Fruit fly (Drosophila melanogaster) whole organism, wandering third instar larva: ENCODE results near the gene CG45045.
A peak's percentile ranks its signal among the peaks of the same experiment; 100 is the strongest.

Experiments used
- Abd-B ChIP-seq: fragments of >200 bp; optimal IDR thresholded peaks from 2 replicates; lab custom pipeline; 2017; ENCODE audit warnings: missing biosample characterization, missing genetic modification characterization
- CG32264 ChIP-seq: fragments of 200-800 bp; sonication (Bioruptor generic); optimal IDR thresholded peaks from 2 replicates; lab custom pipeline; 2016; ENCODE audit warnings: missing biosample characterization, missing genetic modification characterization
- CG9705 ChIP-seq: fragments of 200-800 bp; sonication (Bioruptor generic); optimal IDR thresholded peaks from 2 replicates; lab custom pipeline; 2018; ENCODE audit warnings: missing biosample characterization, mild to moderate bottlenecking, missing genetic modification characterization
- CrebA ChIP-seq: fragments of 200-800 bp; sonication (Bioruptor generic); optimal IDR thresholded peaks from 2 replicates; lab custom pipeline; 2016; ENCODE audit warnings: missing biosample characterization, mild to moderate bottlenecking, missing genetic modification characterization, borderline replicate concordance
- Dif ChIP-seq: fragments of 200-275, 200-300 bp; sonication (Bioruptor generic); optimal IDR thresholded peaks from 2 replicates; lab custom pipeline; 2018; ENCODE audit warnings: missing biosample characterization, missing genetic modification characterization; ENCODE audit not compliant: partially characterized antibody
- Hnf4 ChIP-seq: fragments of 200-800 bp; sonication (Bioruptor generic); optimal IDR thresholded peaks from 2 replicates; lab custom pipeline; 2016; ENCODE audit warnings: missing biosample characterization, mild to moderate bottlenecking, missing genetic modification characterization
- Hr78 ChIP-seq: fragments of >200 bp; optimal IDR thresholded peaks from 2 replicates; lab custom pipeline; 2017; ENCODE audit warnings: missing biosample characterization, missing genetic modification characterization
- Hr83 ChIP-seq: fragments of 200-300 bp; sonication (Bioruptor generic); optimal IDR thresholded peaks from 2 replicates; lab custom pipeline; 2016; ENCODE audit warnings: missing biosample characterization, mild to moderate bottlenecking, missing genetic modification characterization, moderate library complexity; ENCODE audit not compliant: poor library complexity, severe bottlenecking
- Jra ChIP-seq: sonication (Bioruptor generic); optimal IDR thresholded peaks from 2 replicates; lab custom pipeline; 2016; ENCODE audit warnings: missing biosample characterization, missing genetic modification characterization
- Mio ChIP-seq: sonication (Bioruptor generic); optimal IDR thresholded peaks from 2 replicates; lab custom pipeline; 2016; ENCODE audit warnings: missing biosample characterization, missing genetic modification characterization
- Myc ChIP-seq: fragments of >200 bp; optimal IDR thresholded peaks from 2 replicates; lab custom pipeline; 2017
- N ChIP-seq: fragments of >200 bp; optimal IDR thresholded peaks from 2 replicates; lab custom pipeline; 2018; ENCODE audit warnings: missing biosample characterization, missing external identifiers, missing genetic modification characterization
- Rel ChIP-seq, 2 experiments: fragments of 200-800 bp; sonication (Bioruptor generic) in 1 of 2; optimal IDR thresholded peaks; 2 replicates in 1 of 2; 3 replicates in 1 of 2; lab custom pipeline; 2016 to 2019; ENCODE audit warnings: mild to moderate bottlenecking in 2 of 2, missing biosample characterization in 2 of 2, missing genetic modification characterization in 2 of 2, moderate library complexity in 1 of 2
- Sp1 ChIP-seq: fragments of 200-800 bp; sonication (Bioruptor generic); optimal IDR thresholded peaks from 3 replicates; lab custom pipeline; 2019; ENCODE audit warnings: missing biosample characterization, mild to moderate bottlenecking, missing genetic modification characterization, moderate library complexity
- Vsx2 ChIP-seq: fragments of 200-300, 225-300 bp; sonication (Bioruptor generic); optimal IDR thresholded peaks from 2 replicates; lab custom pipeline; 2018; ENCODE audit warnings: missing biosample characterization, missing genetic modification characterization; ENCODE audit not compliant: partially characterized antibody
- br ChIP-seq: fragments of 200-800 bp; sonication (Bioruptor generic); optimal IDR thresholded peaks from 2 replicates; lab custom pipeline; 2016; ENCODE audit warnings: missing biosample characterization, missing genetic modification characterization
- dl ChIP-seq, 2 experiments: fragments of 175-275, 200-275 bp in 1 of 2; fragments of 200-275 bp in 1 of 2; sonication (Bioruptor generic); optimal IDR thresholded peaks; lab custom pipeline; 2018; ENCODE audit warnings: mild to moderate bottlenecking in 2 of 2, missing biosample characterization in 2 of 2, missing genetic modification characterization in 2 of 2, moderate library complexity in 2 of 2; ENCODE audit not compliant: partially characterized antibody in 2 of 2, insufficient read depth in 1 of 2
- foxo ChIP-seq, 2 experiments: fragments of 200-800 bp; sonication (Bioruptor generic); optimal IDR thresholded peaks; 2 replicates in 1 of 2; 3 replicates in 1 of 2; lab custom pipeline; 2016 to 2017; ENCODE audit warnings: missing biosample characterization in 2 of 2, missing genetic modification characterization in 2 of 2
- h ChIP-seq: fragments of 200-800 bp; sonication (Bioruptor generic); optimal IDR thresholded peaks from 3 replicates; lab custom pipeline; 2016; ENCODE audit warnings: missing biosample characterization, mild to moderate bottlenecking, missing genetic modification characterization
- jim ChIP-seq: fragments of 175-275, 200-325 bp; sonication (Bioruptor generic); optimal IDR thresholded peaks from 2 replicates; lab custom pipeline; 2016; ENCODE audit warnings: missing biosample characterization, mild to moderate bottlenecking, missing genetic modification characterization
- lola ChIP-seq: fragments of >200 bp; optimal IDR thresholded peaks from 2 replicates; lab custom pipeline; 2017; ENCODE audit warnings: missing biosample characterization, missing genetic modification characterization
- psq ChIP-seq: fragments of 200-800 bp; sonication (Bioruptor generic); optimal IDR thresholded peaks from 3 replicates; lab custom pipeline; 2017; ENCODE audit warnings: missing biosample characterization, mild to moderate bottlenecking, missing genetic modification characterization, moderate library complexity
- rgr ChIP-seq: fragments of 200-800 bp; sonication (Bioruptor generic); optimal IDR thresholded peaks from 3 replicates; lab custom pipeline; 2016; ENCODE audit warnings: missing biosample characterization, mild to moderate bottlenecking, missing genetic modification characterization
- sage ChIP-seq: fragments of 200-800 bp; sonication (Bioruptor generic); optimal IDR thresholded peaks from 2 replicates; lab custom pipeline; 2016; ENCODE audit warnings: missing biosample characterization, mild to moderate bottlenecking, missing genetic modification characterization
- tai ChIP-seq: sonication (Bioruptor generic); optimal IDR thresholded peaks from 2 replicates; lab custom pipeline; 2016; ENCODE audit warnings: missing biosample characterization, missing genetic modification characterization
- woc ChIP-seq: sonication (Bioruptor generic); optimal IDR thresholded peaks from 2 replicates; lab custom pipeline; 2016; ENCODE audit warnings: missing biosample characterization, mild to moderate bottlenecking, missing genetic modification characterization

The CG45045 gene

DNA sequence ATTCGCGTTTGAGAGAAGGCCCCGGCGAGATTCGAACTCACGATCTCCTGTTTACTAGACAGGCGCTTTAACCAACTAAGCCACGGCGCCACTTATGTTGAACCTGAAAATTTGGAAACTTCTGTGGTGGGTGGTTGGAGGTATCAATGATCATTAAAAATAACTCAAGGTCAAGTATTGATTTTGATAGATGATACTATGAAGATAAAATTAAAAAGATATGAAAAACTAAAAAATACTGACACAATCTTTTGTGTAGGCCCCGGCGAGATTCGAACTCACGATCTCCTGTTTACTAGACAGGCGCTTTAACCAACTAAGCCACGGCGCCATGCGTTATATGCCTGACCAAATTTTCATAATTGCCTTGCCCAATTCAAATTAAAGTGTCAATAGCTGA is 42.8 kb upstream of the CG45045 start:
- TF ChIP-seq CrebA (peak; percentile 27), rgr (no peak)

DNA sequence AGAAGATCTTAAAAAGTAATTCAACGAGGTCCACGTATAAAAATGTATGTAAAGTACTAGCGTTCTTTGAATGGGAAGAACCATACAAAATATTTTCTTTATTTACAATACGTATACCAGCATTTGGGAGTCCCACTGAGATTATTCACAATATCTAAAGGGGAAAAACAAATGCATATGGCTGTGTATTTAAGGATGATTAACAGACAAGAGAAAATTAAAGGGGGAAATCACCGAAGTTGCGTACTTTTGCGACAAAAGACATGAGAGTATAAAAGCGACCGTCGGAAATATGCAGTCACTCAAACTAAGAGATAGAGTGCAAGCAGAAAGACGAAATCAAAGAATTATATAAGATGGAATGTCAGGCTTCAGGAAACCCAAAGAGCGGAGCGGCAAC is 42.4 kb upstream of the CG45045 start, which contains the start of gene AttD:
Gene AttD, plus strand, starts transcription at position 301 of the 400 bp plus-strand sequence.
- TF ChIP-seq Rel (GFP tag; optimal IDR thresholded peaks at IDR 0.05; lab: Kevin White, UChicago) (no peak), Rel (tag; optimal IDR thresholded peaks at IDR 0.05; lab: Kevin White, UChicago) (peak; percentile 74), Jra (GFP tag; lab: Kevin White, UChicago) (no peak)
- TF ChIP-seq, all 38 proteins: peak for 1

DNA sequence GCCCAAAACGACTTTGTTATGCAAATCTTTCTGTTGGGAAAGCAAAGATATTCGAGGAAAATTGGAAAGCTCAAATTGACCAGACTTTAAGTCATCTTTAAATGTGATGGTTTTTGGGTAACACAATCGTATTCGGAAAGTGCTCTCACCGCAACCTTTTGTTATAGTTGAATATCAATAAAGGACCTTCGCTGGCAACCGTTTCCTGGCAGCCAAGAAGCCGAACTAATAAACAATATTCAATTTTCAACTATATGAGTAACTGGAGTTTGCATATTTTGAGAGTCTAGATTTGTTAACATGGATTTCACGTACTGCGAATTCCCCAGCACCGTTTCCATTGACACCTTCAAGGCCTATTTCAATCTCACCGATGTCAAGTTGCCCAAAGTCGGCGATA is 40.5 kb upstream of the CG45045 start, which contains the start of gene CG14325:
Gene CG14325, plus strand, starts transcription at position 301 of the 400 bp plus-strand sequence.
- TF ChIP-seq psq (GFP tag; lab: Kevin White, UChicago): no peak
- no peak for TF ChIP-seq br
- TF ChIP-seq lola (GFP tag; lab: Kevin White, UChicago): no peak
- TF ChIP-seq Sp1: no peak
- TF ChIP-seq Rel (GFP tag; optimal IDR thresholded peaks at IDR 0.05; lab: Kevin White, UChicago): no peak
- TF ChIP-seq Rel (tag; optimal IDR thresholded peaks at IDR 0.05; lab: Kevin White, UChicago): no peak
- no peak for TF ChIP-seq N (GFP tag; lab: Kevin White, UChicago)
- no peak for TF ChIP-seq rgr
- no peak for TF ChIP-seq Hnf4 (GFP tag; lab: Kevin White, UChicago)
- TF ChIP-seq dl (GFP tag; optimal IDR thresholded peaks at IDR 0.05; lab: Kevin White, UChicago; ENCODE audit: insufficient read depth in 1 of 2, partially characterized antibody in 2 of 2): no peak
- no peak for TF ChIP-seq CG32264

DNA sequence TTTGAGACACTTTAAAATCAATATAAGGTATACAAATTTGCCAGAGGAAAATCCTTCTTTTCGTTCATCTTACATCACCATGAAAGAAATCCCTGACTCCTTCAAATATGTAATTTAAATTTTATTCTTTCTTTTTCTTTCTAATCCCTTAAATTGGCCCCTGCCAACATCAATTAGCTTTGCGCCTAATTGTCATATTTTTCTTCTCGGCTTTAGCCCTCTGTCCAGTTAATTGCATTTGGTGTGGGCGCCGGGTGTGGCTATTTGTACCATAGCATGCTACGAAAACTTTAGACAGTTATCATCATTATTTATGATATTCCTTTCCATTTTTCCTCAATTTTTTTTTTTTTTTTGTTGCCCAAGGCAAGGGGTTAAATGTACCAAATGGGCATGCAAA is 37.0 kb upstream of the CG45045 start, which contains the start of gene CG43175:
Gene CG43175, plus strand, starts transcription at position 301 of the 400 bp plus-strand sequence.
- TF ChIP-seq Hr83 (GFP tag; lab: Kevin White, UChicago) (no peak), br (no peak), lola (GFP tag; lab: Kevin White, UChicago) (no peak), Abd-B (GFP tag; lab: Kevin White, UChicago) (no peak), Hnf4 (GFP tag; lab: Kevin White, UChicago) (no peak), h (GFP tag; lab: Kevin White, UChicago) (no peak), jim (GFP tag; lab: Kevin White, UChicago) (no peak), Vsx2 (GFP tag; lab: Kevin White, UChicago) (no peak), woc (GFP tag; lab: Kevin White, UChicago) (no peak), sage (GFP tag; lab: Kevin White, UChicago) (no peak)

DNA sequence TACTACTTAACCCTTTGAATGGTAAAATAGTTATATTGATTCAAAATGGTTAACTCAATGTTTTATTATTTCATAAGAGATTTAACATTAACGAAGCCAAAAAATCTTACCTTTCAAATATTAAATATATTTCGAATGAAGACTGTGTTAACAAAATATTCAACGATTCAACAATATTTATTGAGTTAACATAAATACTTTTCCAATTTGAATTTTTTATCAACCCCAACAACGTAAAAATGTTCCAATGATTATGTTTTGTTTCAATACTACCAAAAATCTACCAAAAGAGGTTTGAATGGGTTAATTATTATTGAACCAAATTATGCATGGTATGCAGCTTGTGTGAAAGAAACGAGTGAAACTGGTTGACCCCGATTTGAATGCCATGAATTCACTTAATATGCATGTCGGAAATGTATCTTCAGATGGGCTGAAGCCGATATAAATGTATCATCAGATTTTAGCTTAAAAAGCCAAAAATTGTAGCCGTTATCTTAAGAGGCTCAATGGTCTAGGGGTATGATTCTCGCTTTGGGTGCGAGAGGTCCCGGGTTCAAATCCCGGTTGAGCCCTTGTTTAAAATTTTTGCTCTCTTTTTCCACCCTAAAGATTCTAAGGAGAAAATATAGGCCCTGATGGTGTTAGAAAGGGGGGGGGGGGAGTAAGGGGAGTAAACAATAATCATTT is 36.1 kb upstream of the CG45045 start:
- TF ChIP-seq Myc (no peak), Mio (GFP tag; lab: Kevin White, UChicago) (no peak), jim (GFP tag; lab: Kevin White, UChicago) (no peak), tai (no peak), br (no peak), Jra (GFP tag; lab: Kevin White, UChicago) (no peak), CrebA (no peak), N (GFP tag; lab: Kevin White, UChicago) (no peak), sage (GFP tag; lab: Kevin White, UChicago) (no peak), h (GFP tag; lab: Kevin White, UChicago) (no peak), woc (GFP tag; lab: Kevin White, UChicago) (no peak), CG32264 (no peak), foxo (GFP tag; optimal IDR thresholded peaks at IDR 0.05; lab: Kevin White, UChicago) (no peak)

DNA sequence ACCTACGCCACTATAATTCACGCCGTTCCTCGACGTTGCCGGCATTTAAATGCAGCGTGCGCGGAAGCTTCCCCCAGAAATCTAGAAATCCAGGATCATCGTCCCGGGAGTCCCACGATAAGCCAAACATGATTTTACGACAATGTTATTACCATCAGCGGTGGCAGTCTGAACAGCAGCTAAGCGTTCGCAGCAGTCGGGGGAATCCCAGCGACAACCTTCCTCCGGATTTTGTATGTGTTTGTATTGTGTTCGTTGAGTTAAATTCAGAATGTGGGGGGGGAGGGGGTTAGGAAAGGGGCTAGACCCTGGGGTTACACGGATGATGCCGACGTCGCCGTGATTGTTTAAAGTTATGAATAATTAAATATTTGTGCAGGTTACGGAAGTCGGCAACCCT is 23.4 kb upstream of the CG45045 start:
- TF ChIP-seq woc (GFP tag; lab: Kevin White, UChicago): no peak
- TF ChIP-seq Dif (GFP tag; lab: Kevin White, UChicago): no peak
- no peak for TF ChIP-seq Rel (GFP tag; optimal IDR thresholded peaks at IDR 0.05; lab: Kevin White, UChicago)
- peak; percentile 72 for TF ChIP-seq Rel (tag; optimal IDR thresholded peaks at IDR 0.05; lab: Kevin White, UChicago)
- TF ChIP-seq Mio (GFP tag; lab: Kevin White, UChicago): no peak
- TF ChIP-seq CG9705: no peak
- no peak for TF ChIP-seq rgr
- no peak for TF ChIP-seq Hr78 (GFP tag; lab: Kevin White, UChicago)
- TF ChIP-seq dl (GFP tag; optimal IDR thresholded peaks at IDR 0.05; lab: Kevin White, UChicago; ENCODE audit: insufficient read depth in 1 of 2, partially characterized antibody in 2 of 2): no peak
- no peak for TF ChIP-seq CrebA
- TF ChIP-seq, all 38 proteins: peak for 1
